Fruit fly (Drosophila melanogaster) whole organism, wandering third instar larva: Measurements from ENCODE around the gene CG33284.

ENCODE experiments used
- Abd-B ChIP-seq: fragments of >200 bp; optimal IDR thresholded peaks from 2 replicates; lab custom pipeline; 2017; ENCODE audit warnings: missing biosample characterization, missing genetic modification characterization
- CG32264 ChIP-seq: fragments of 200-800 bp; sonication (Bioruptor generic); optimal IDR thresholded peaks from 2 replicates; lab custom pipeline; 2016; ENCODE audit warnings: missing biosample characterization, missing genetic modification characterization
- CG9705 ChIP-seq: fragments of 200-800 bp; sonication (Bioruptor generic); optimal IDR thresholded peaks from 2 replicates; lab custom pipeline; 2018; ENCODE audit warnings: missing biosample characterization, mild to moderate bottlenecking, missing genetic modification characterization
- Dfd ChIP-seq: fragments of >200 bp; optimal IDR thresholded peaks from 2 replicates; lab custom pipeline; 2017; ENCODE audit warnings: missing biosample characterization, missing genetic modification characterization
- Dif ChIP-seq: fragments of 200-275, 200-300 bp; sonication (Bioruptor generic); optimal IDR thresholded peaks from 2 replicates; lab custom pipeline; 2018; ENCODE audit warnings: missing biosample characterization, missing genetic modification characterization; ENCODE audit not compliant: partially characterized antibody
- GATAd ChIP-seq: sonication (Bioruptor generic); optimal IDR thresholded peaks from 2 replicates; lab custom pipeline; 2016; ENCODE audit warnings: missing biosample characterization, missing genetic modification characterization
- HLH106 ChIP-seq: fragments of 200-800 bp; optimal IDR thresholded peaks from 3 replicates; lab custom pipeline; 2019; ENCODE audit warnings: missing biosample characterization, mild to moderate bottlenecking, missing genetic modification characterization, moderate library complexity
- Hr78 ChIP-seq: fragments of >200 bp; optimal IDR thresholded peaks from 2 replicates; lab custom pipeline; 2017; ENCODE audit warnings: missing biosample characterization, missing genetic modification characterization
- Hr83 ChIP-seq: fragments of 200-300 bp; sonication (Bioruptor generic); optimal IDR thresholded peaks from 2 replicates; lab custom pipeline; 2016; ENCODE audit warnings: missing biosample characterization, mild to moderate bottlenecking, missing genetic modification characterization, moderate library complexity; ENCODE audit not compliant: poor library complexity, severe bottlenecking
- Jra ChIP-seq: sonication (Bioruptor generic); optimal IDR thresholded peaks from 2 replicates; lab custom pipeline; 2016; ENCODE audit warnings: missing biosample characterization, missing genetic modification characterization
- Mio ChIP-seq: sonication (Bioruptor generic); optimal IDR thresholded peaks from 2 replicates; lab custom pipeline; 2016; ENCODE audit warnings: missing biosample characterization, missing genetic modification characterization
- Myc ChIP-seq: fragments of >200 bp; optimal IDR thresholded peaks from 2 replicates; lab custom pipeline; 2017
- N ChIP-seq: fragments of >200 bp; optimal IDR thresholded peaks from 2 replicates; lab custom pipeline; 2018; ENCODE audit warnings: missing biosample characterization, missing external identifiers, missing genetic modification characterization
- OdsH ChIP-seq: fragments of 200-800 bp; sonication (Bioruptor generic); optimal IDR thresholded peaks from 2 replicates; lab custom pipeline; 2016; ENCODE audit warnings: missing biosample characterization, mild to moderate bottlenecking, missing genetic modification characterization
- Rel ChIP-seq, 2 experiments: fragments of 200-800 bp; sonication (Bioruptor generic) in 1 of 2; optimal IDR thresholded peaks; 2 replicates in 1 of 2; 3 replicates in 1 of 2; lab custom pipeline; 2016 to 2019; ENCODE audit warnings: mild to moderate bottlenecking in 2 of 2, missing biosample characterization in 2 of 2, missing genetic modification characterization in 2 of 2, moderate library complexity in 1 of 2
- Sp1 ChIP-seq: fragments of 200-800 bp; sonication (Bioruptor generic); optimal IDR thresholded peaks from 3 replicates; lab custom pipeline; 2019; ENCODE audit warnings: missing biosample characterization, mild to moderate bottlenecking, missing genetic modification characterization, moderate library complexity
- Vsx2 ChIP-seq: fragments of 200-300, 225-300 bp; sonication (Bioruptor generic); optimal IDR thresholded peaks from 2 replicates; lab custom pipeline; 2018; ENCODE audit warnings: missing biosample characterization, missing genetic modification characterization; ENCODE audit not compliant: partially characterized antibody
- br ChIP-seq: fragments of 200-800 bp; sonication (Bioruptor generic); optimal IDR thresholded peaks from 2 replicates; lab custom pipeline; 2016; ENCODE audit warnings: missing biosample characterization, missing genetic modification characterization
- brk ChIP-seq: fragments of 200-800 bp; sonication (Bioruptor generic); optimal IDR thresholded peaks from 2 replicates; lab custom pipeline; 2016; ENCODE audit warnings: missing biosample characterization, mild to moderate bottlenecking, missing genetic modification characterization
- dl ChIP-seq, 2 experiments: fragments of 175-275, 200-275 bp in 1 of 2; fragments of 200-275 bp in 1 of 2; sonication (Bioruptor generic); optimal IDR thresholded peaks; lab custom pipeline; 2018; ENCODE audit warnings: mild to moderate bottlenecking in 2 of 2, missing biosample characterization in 2 of 2, missing genetic modification characterization in 2 of 2, moderate library complexity in 2 of 2; ENCODE audit not compliant: partially characterized antibody in 2 of 2, insufficient read depth in 1 of 2
- dsf ChIP-seq: sonication (Bioruptor generic); optimal IDR thresholded peaks from 2 replicates; lab custom pipeline; 2016; ENCODE audit warnings: missing biosample characterization, missing genetic modification characterization, borderline replicate concordance
- ey ChIP-seq: fragments of 200-800 bp; sonication (Bioruptor generic); optimal IDR thresholded peaks from 2 replicates; lab custom pipeline; 2016; ENCODE audit warnings: missing biosample characterization, missing genetic modification characterization
- foxo ChIP-seq, 2 experiments: fragments of 200-800 bp; sonication (Bioruptor generic); optimal IDR thresholded peaks; 2 replicates in 1 of 2; 3 replicates in 1 of 2; lab custom pipeline; 2016 to 2017; ENCODE audit warnings: missing biosample characterization in 2 of 2, missing genetic modification characterization in 2 of 2
- fru ChIP-seq: fragments of 200-800 bp; sonication (Bioruptor generic); optimal IDR thresholded peaks from 3 replicates; lab custom pipeline; 2016; ENCODE audit warnings: missing biosample characterization, mild to moderate bottlenecking, missing genetic modification characterization
- h ChIP-seq: fragments of 200-800 bp; sonication (Bioruptor generic); optimal IDR thresholded peaks from 3 replicates; lab custom pipeline; 2016; ENCODE audit warnings: missing biosample characterization, mild to moderate bottlenecking, missing genetic modification characterization
- jim ChIP-seq: fragments of 175-275, 200-325 bp; sonication (Bioruptor generic); optimal IDR thresholded peaks from 2 replicates; lab custom pipeline; 2016; ENCODE audit warnings: missing biosample characterization, mild to moderate bottlenecking, missing genetic modification characterization
- lola ChIP-seq: fragments of >200 bp; optimal IDR thresholded peaks from 2 replicates; lab custom pipeline; 2017; ENCODE audit warnings: missing biosample characterization, missing genetic modification characterization
- pan ChIP-seq: fragments of >200 bp; optimal IDR thresholded peaks from 2 replicates; lab custom pipeline; 2017
- rgr ChIP-seq: fragments of 200-800 bp; sonication (Bioruptor generic); optimal IDR thresholded peaks from 3 replicates; lab custom pipeline; 2016; ENCODE audit warnings: missing biosample characterization, mild to moderate bottlenecking, missing genetic modification characterization
- sage ChIP-seq: fragments of 200-800 bp; sonication (Bioruptor generic); optimal IDR thresholded peaks from 2 replicates; lab custom pipeline; 2016; ENCODE audit warnings: missing biosample characterization, mild to moderate bottlenecking, missing genetic modification characterization
- sv ChIP-seq: fragments of 200-800 bp; sonication (Bioruptor generic); optimal IDR thresholded peaks from 3 replicates; lab custom pipeline; 2016; ENCODE audit warnings: missing biosample characterization, missing genetic modification characterization
- tai ChIP-seq: sonication (Bioruptor generic); optimal IDR thresholded peaks from 2 replicates; lab custom pipeline; 2016; ENCODE audit warnings: missing biosample characterization, missing genetic modification characterization
- usp ChIP-seq: fragments of >200 bp; optimal IDR thresholded peaks from 2 replicates; lab custom pipeline; 2017; ENCODE audit warnings: missing biosample characterization, missing genetic modification characterization

The CG33284 gene

dm6 chr3L:21123453-21123852 is at the start of gene CG33284:
TSS of gene CG33284 (plus strand) at chr3L:21123753.
- TF ChIP-seq HLH106 (no peak), Hr83 (GFP tag; lab: Kevin White, UChicago) (no peak), CG32264 (GFP tag; lab: Kevin White, UChicago) (no peak), Mio (GFP tag; lab: Kevin White, UChicago) (no peak), Vsx2 (GFP tag; lab: Kevin White, UChicago) (no peak), pan (no peak), fru (no peak)

- no peak for TF ChIP-seq br (GFP tag; lab: Kevin White, UChicago)
- peak; percentile 18 for TF ChIP-seq fru
Observed at dm6 chr3L:21080430-21080829, 43.1 kb upstream of the CG33284 start.

dm6 chr3L:21088889-21089288 is 34.7 kb upstream of the CG33284 start, which contains the start of gene CG33285:
TSS of gene CG33285 (minus strand) at chr3L:21088989.
- TF ChIP-seq fru: no peak
- TF ChIP-seq Abd-B (GFP tag; lab: Kevin White, UChicago): no peak
- no peak for TF ChIP-seq Myc (lab: Kevin White, UChicago)

- TF ChIP-seq Mio (GFP tag; lab: Kevin White, UChicago): no peak
Observed at dm6 chr3L:21090245-21090644, 33.3 kb upstream of the CG33284 start.

- no peak for TF ChIP-seq Hr83 (GFP tag; lab: Kevin White, UChicago)
- no peak for TF ChIP-seq N (GFP tag; lab: Kevin White, UChicago)
- no peak for TF ChIP-seq jim
- TF ChIP-seq Hr78 (GFP tag; lab: Kevin White, UChicago): no peak
- TF ChIP-seq CG32264 (GFP tag; lab: Kevin White, UChicago): no peak
- no peak for TF ChIP-seq h (GFP tag; lab: Kevin White, UChicago)
- no peak for TF ChIP-seq Sp1 (GFP tag; lab: Kevin White, UChicago)
- no peak for TF ChIP-seq HLH106
- no peak for TF ChIP-seq Jra (GFP tag; lab: Kevin White, UChicago)
- TF ChIP-seq tai (GFP tag; lab: Kevin White, UChicago): no peak
- no peak for TF ChIP-seq fru
- no peak for TF ChIP-seq Dfd (GFP tag; lab: Kevin White, UChicago)
- TF ChIP-seq usp (GFP tag; lab: Kevin White, UChicago): no peak
- no peak for TF ChIP-seq dsf (GFP tag; lab: Kevin White, UChicago)
- TF ChIP-seq foxo (GFP tag; optimal IDR thresholded peaks at IDR 0.05; lab: Kevin White, UChicago): no peak
- no peak for TF ChIP-seq GATAd
- TF ChIP-seq brk (GFP tag; lab: Kevin White, UChicago): no peak
- no peak for TF ChIP-seq ey (GFP tag; lab: Kevin White, UChicago)
- no peak for TF ChIP-seq rgr (GFP tag; lab: Kevin White, UChicago)
Observed at dm6 chr3L:21097386-21097785, 26.2 kb upstream of the CG33284 start.

- TF ChIP-seq dl (GFP tag; optimal IDR thresholded peaks at IDR 0.05; lab: Kevin White, UChicago; ENCODE audit: insufficient read depth in 1 of 2, partially characterized antibody in 2 of 2): no peak
- TF ChIP-seq usp (GFP tag; lab: Kevin White, UChicago): no peak
- peak; percentile 35 for TF ChIP-seq Hr83 (GFP tag; lab: Kevin White, UChicago)
- no peak for TF ChIP-seq sage
- TF ChIP-seq ey (GFP tag; lab: Kevin White, UChicago): no peak
- TF ChIP-seq Dif (GFP tag; lab: Kevin White, UChicago): peak; percentile 36
- TF ChIP-seq CG32264 (GFP tag; lab: Kevin White, UChicago): no peak
- TF ChIP-seq Rel (GFP tag; optimal IDR thresholded peaks at IDR 0.05; lab: Kevin White, UChicago): no peak
- peak; percentile 35 for TF ChIP-seq Rel (tag; optimal IDR thresholded peaks at IDR 0.05; lab: Kevin White, UChicago)
- no peak for TF ChIP-seq lola (GFP tag; lab: Kevin White, UChicago)
- TF ChIP-seq CG9705: no peak
- no peak for TF ChIP-seq h (GFP tag; lab: Kevin White, UChicago)
- no peak for TF ChIP-seq OdsH (GFP tag; lab: Kevin White, UChicago)
- TF ChIP-seq sv (GFP tag; lab: Kevin White, UChicago): no peak
- peak; percentile 4 for TF ChIP-seq Vsx2 (GFP tag; lab: Kevin White, UChicago)
- no peak for TF ChIP-seq GATAd
- no peak for TF ChIP-seq pan
Observed at dm6 chr3L:21098602-21099001, 25.0 kb upstream of the CG33284 start.
